Worm (Caenorhabditis elegans) whole organism, L1 larva: ENCODE measurements around the gene Y41D4B.24.

Experiments
- aha-1 ChIP-seq: fragments of 150-350 bp; optimal IDR thresholded peaks from 2 replicates; lab custom pipeline; 2014; ENCODE audit warnings: missing biosample characterization, missing genetic modification characterization
- ama-1 ChIP-seq: fragments of 150-350 bp; optimal IDR thresholded peaks from 2 replicates; lab custom pipeline; 2014
- ceh-82 ChIP-seq, 3 experiments: fragments of 150-350 bp in 1 of 3; sonication (generic microtip) in 2 of 3; optimal IDR thresholded peaks; 2 replicates each; lab custom pipeline; 2014 to 2017; ENCODE audit warnings: missing biosample characterization in 3 of 3, missing genetic modification characterization in 3 of 3
- dpl-1 ChIP-seq, 3 experiments: fragments of 150-350 bp in 2 of 3; sonication (generic microtip) in 1 of 3; optimal IDR thresholded peaks; 2 replicates each; lab custom pipeline; 2014 to 2017; ENCODE audit warnings: missing biosample characterization in 3 of 3, missing genetic modification characterization in 3 of 3, missing genetic modification reagents in 3 of 3
- egl-27 ChIP-seq, 2 experiments: fragments of 150-350 bp in 1 of 2; sonication (generic microtip); optimal IDR thresholded peaks; 3 replicates each; lab custom pipeline; 2017 to 2018; ENCODE audit warnings: missing biosample characterization in 2 of 2, missing genetic modification characterization in 2 of 2, missing genetic modification reagents in 2 of 2
- fos-1 ChIP-seq: fragments of 150-350 bp; optimal IDR thresholded peaks from 2 replicates; lab custom pipeline; 2014; ENCODE audit warnings: missing biosample characterization, missing genetic modification characterization
- lin-15B ChIP-seq: fragments of 150-350 bp; sonication (generic microtip); optimal IDR thresholded peaks from 3 replicates; lab custom pipeline; 2014; ENCODE audit warnings: missing biosample characterization, missing genetic modification characterization
- lsy-2 ChIP-seq, 2 experiments: fragments of 150-350 bp; optimal IDR thresholded peaks; 2 replicates each; lab custom pipeline; 2014; ENCODE audit warnings: missing biosample characterization in 2 of 2, missing genetic modification characterization in 2 of 2
- nhr-76 ChIP-seq: sonication (generic microtip); optimal IDR thresholded peaks from 2 replicates; lab custom pipeline; 2017; ENCODE audit warnings: missing biosample characterization, missing genetic modification characterization
- pag-3 ChIP-seq: sonication (generic microtip); optimal IDR thresholded peaks from 2 replicates; lab custom pipeline; 2017; ENCODE audit warnings: missing genetic modification characterization, mild to moderate bottlenecking, missing compliant biosample characterization, antibody characterized with exemption, borderline replicate concordance; ENCODE audit not compliant: insufficient read depth
- pqm-1 ChIP-seq: sonication (generic microtip); optimal IDR thresholded peaks from 3 replicates; lab custom pipeline; 2017; ENCODE audit warnings: missing biosample characterization, missing genetic modification characterization
- sptf-1 ChIP-seq: fragments of 150-350 bp; optimal IDR thresholded peaks from 2 replicates; lab custom pipeline; 2014; ENCODE audit warnings: missing biosample characterization, missing genetic modification characterization
- xbp-1 ChIP-seq: sonication (generic microtip); optimal IDR thresholded peaks from 2 replicates; lab custom pipeline; 2016; ENCODE audit warnings: missing genetic modification characterization, missing compliant biosample characterization

DNA sequence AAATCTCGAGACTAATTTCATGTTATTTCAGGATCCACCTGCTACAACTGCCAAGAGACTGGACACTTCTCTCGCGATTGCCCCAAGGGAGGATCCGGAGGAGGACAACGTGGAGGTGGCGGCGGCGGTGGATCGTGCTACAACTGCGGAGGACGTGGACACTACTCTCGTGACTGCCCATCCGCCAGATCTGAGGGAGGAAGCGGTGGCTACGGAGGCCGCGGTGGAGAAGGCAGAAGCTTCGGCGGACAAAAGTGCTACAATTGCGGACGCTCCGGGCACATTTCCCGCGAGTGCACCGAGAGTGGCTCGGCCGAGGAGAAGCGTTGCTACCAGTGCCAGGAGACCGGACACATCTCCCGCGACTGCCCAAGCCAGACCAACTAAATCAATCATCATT, 28.6 kb upstream of the Y41D4B.24 start:
- TF ChIP-seq nhr-76 (tag; lab: Kevin White, UChicago) (no peak), lsy-2 (tag; optimal IDR thresholded peaks at IDR 0.05; lab: Kevin White, UChicago) (no peak), fos-1 (tag; lab: Kevin White, UChicago) (no peak), pag-3 (tag; lab: Kevin White, UChicago) (no peak), lin-15B (tag; lab: Kevin White, UChicago) (no peak), xbp-1 (tag; lab: Kevin White, UChicago) (no peak), aha-1 (tag; lab: Kevin White, UChicago) (no peak), pqm-1 (no peak), dpl-1 (GFP tag; optimal IDR thresholded peaks at IDR 0.05; lab: Kevin White, UChicago) (no peak), egl-27 (tag; optimal IDR thresholded peaks at IDR 0.05; lab: Kevin White, UChicago) (no peak), ama-1 (lab: Kevin White, UChicago) (no peak), sptf-1 (tag; lab: Kevin White, UChicago) (no peak), ceh-82 (tag; optimal IDR thresholded peaks at IDR 0.05; lab: Kevin White, UChicago) (no peak)
